Worm (Caenorhabditis elegans) whole organism, L3 larva: ENCODE results near the gene Y55B1AR.2.
A peak's percentile ranks its signal among the peaks of the same experiment; 100 is the strongest.

ENCODE experiments used
- R02D3.7 ChIP-seq: fragments of 150-350 bp; optimal IDR thresholded peaks from 2 replicates; lab custom pipeline; 2014; ENCODE audit warnings: missing biosample characterization, missing genetic modification characterization
- ZK546.5 ChIP-seq: sonication (generic microtip); optimal IDR thresholded peaks from 2 replicates; lab custom pipeline; 2017; ENCODE audit warnings: missing biosample characterization, missing genetic modification characterization
- aly-2 ChIP-seq: fragments of 150-350 bp; optimal IDR thresholded peaks from 2 replicates; lab custom pipeline; 2014; ENCODE audit warnings: missing biosample characterization, missing genetic modification characterization
- ceh-16 ChIP-seq: sonication (generic microtip); optimal IDR thresholded peaks from 2 replicates; lab custom pipeline; 2017; ENCODE audit warnings: missing biosample characterization, missing genetic modification characterization
- ceh-28 ChIP-seq: fragments of 150-350 bp; optimal IDR thresholded peaks from 2 replicates; lab custom pipeline; 2014; ENCODE audit warnings: missing biosample characterization, missing genetic modification reagents, missing genetic modification characterization
- ceh-9 ChIP-seq: sonication (generic microtip); optimal IDR thresholded peaks from 2 replicates; lab custom pipeline; 2018; ENCODE audit warnings: missing biosample characterization, missing genetic modification characterization
- daf-12 ChIP-seq: fragments of 150-350 bp; optimal IDR thresholded peaks from 2 replicates; lab custom pipeline; 2014; ENCODE audit warnings: missing biosample characterization, missing genetic modification reagents, missing genetic modification characterization
- egl-27 ChIP-seq: sonication (generic microtip); optimal IDR thresholded peaks from 4 replicates; lab custom pipeline; 2017; ENCODE audit warnings: missing biosample characterization, missing genetic modification reagents, missing genetic modification characterization
- egl-5 ChIP-seq: fragments of 150-350 bp; optimal IDR thresholded peaks from 2 replicates; lab custom pipeline; 2017; ENCODE audit warnings: missing biosample characterization, missing genetic modification reagents, missing genetic modification characterization, inconsistent platforms
- elt-1 ChIP-seq: fragments of 150-350 bp; optimal IDR thresholded peaks from 2 replicates; lab custom pipeline; 2014; ENCODE audit warnings: missing biosample characterization, missing genetic modification characterization
- elt-2 ChIP-seq: sonication (generic microtip); optimal IDR thresholded peaks from 2 replicates; lab custom pipeline; 2016; ENCODE audit warnings: missing genetic modification reagents, mild to moderate bottlenecking, missing genetic modification characterization, missing compliant biosample characterization
- elt-3 ChIP-seq, 3 experiments: fragments of 150-350 bp in 1 of 3; sonication (generic microtip) in 2 of 3; optimal IDR thresholded peaks; 2 replicates in 2 of 3; 4 replicates in 1 of 3; lab custom pipeline; 2014 to 2017; ENCODE audit warnings: missing biosample characterization in 3 of 3, missing genetic modification characterization in 3 of 3
- eor-1 ChIP-seq, 2 experiments: fragments of 150-350 bp; optimal IDR thresholded peaks; 2 replicates each; lab custom pipeline; 2014 to 2018; ENCODE audit warnings: missing biosample characterization in 2 of 2, missing genetic modification characterization in 2 of 2
- fos-1 ChIP-seq: fragments of 150-350 bp; optimal IDR thresholded peaks from 2 replicates; lab custom pipeline; 2014; ENCODE audit warnings: missing biosample characterization, missing genetic modification characterization
- hmg-11 ChIP-seq: sonication (generic microtip); optimal IDR thresholded peaks from 2 replicates; lab custom pipeline; 2016; ENCODE audit warnings: missing genetic modification characterization, missing compliant biosample characterization
- jun-1 ChIP-seq: fragments of 150-350 bp; optimal IDR thresholded peaks from 2 replicates; lab custom pipeline; 2014; ENCODE audit warnings: missing biosample characterization, missing genetic modification reagents, missing genetic modification characterization
- lin-15B ChIP-seq: fragments of 150-350 bp; optimal IDR thresholded peaks from 2 replicates; lab custom pipeline; 2014; ENCODE audit warnings: missing biosample characterization, missing genetic modification characterization
- lin-39 ChIP-seq: fragments of 150-350 bp; optimal IDR thresholded peaks from 2 replicates; lab custom pipeline; 2018; ENCODE audit warnings: missing biosample characterization, missing genetic modification reagents, missing genetic modification characterization
- lsy-12 ChIP-seq: sonication (generic microtip); optimal IDR thresholded peaks from 2 replicates; lab custom pipeline; 2016; ENCODE audit warnings: mild to moderate bottlenecking, missing genetic modification characterization, missing compliant biosample characterization
- mdl-1 ChIP-seq: fragments of 150-350 bp; optimal IDR thresholded peaks from 2 replicates; lab custom pipeline; 2014; ENCODE audit warnings: missing biosample characterization, missing genetic modification characterization
- mml-1 ChIP-seq: fragments of 150-350 bp; sonication (generic microtip); optimal IDR thresholded peaks from 3 replicates; lab custom pipeline; 2014; ENCODE audit warnings: missing biosample characterization, missing genetic modification characterization
- nfya-1 ChIP-seq: sonication (generic microtip); optimal IDR thresholded peaks from 2 replicates; lab custom pipeline; 2017; ENCODE audit warnings: missing genetic modification characterization, mild to moderate bottlenecking, missing compliant biosample characterization, antibody characterized with exemption, moderate library complexity; ENCODE audit not compliant: insufficient read depth
- nhr-11 ChIP-seq: fragments of 150-350 bp; optimal IDR thresholded peaks from 2 replicates; lab custom pipeline; 2014; ENCODE audit warnings: missing biosample characterization, missing genetic modification characterization
- nhr-12 ChIP-seq: fragments of 150-350 bp; optimal IDR thresholded peaks from 2 replicates; lab custom pipeline; 2014; ENCODE audit warnings: missing biosample characterization, missing genetic modification characterization
- nhr-23 ChIP-seq: fragments of 150-350 bp; optimal IDR thresholded peaks from 2 replicates; lab custom pipeline; 2014; ENCODE audit warnings: missing biosample characterization, missing genetic modification reagents, missing genetic modification characterization
- nhr-237 ChIP-seq: fragments of 150-350 bp; optimal IDR thresholded peaks from 2 replicates; lab custom pipeline; 2014; ENCODE audit warnings: missing biosample characterization, missing genetic modification characterization
- nhr-25 ChIP-seq: sonication (generic microtip); optimal IDR thresholded peaks from 2 replicates; lab custom pipeline; 2017; ENCODE audit warnings: missing biosample characterization, missing genetic modification characterization
- nhr-28 ChIP-seq: fragments of 150-350 bp; optimal IDR thresholded peaks from 2 replicates; lab custom pipeline; 2014; ENCODE audit warnings: missing biosample characterization, missing genetic modification characterization
- nhr-43 ChIP-seq: sonication (generic microtip); optimal IDR thresholded peaks from 2 replicates; lab custom pipeline; 2016; ENCODE audit warnings: mild to moderate bottlenecking, missing genetic modification characterization, missing compliant biosample characterization; ENCODE audit not compliant: poor library complexity, severe bottlenecking
- nhr-67 ChIP-seq: fragments of 150-350 bp; optimal IDR thresholded peaks from 2 replicates; lab custom pipeline; 2014; ENCODE audit warnings: missing biosample characterization, missing genetic modification characterization
- nhr-76 ChIP-seq: fragments of 150-350 bp; sonication (generic microtip); optimal IDR thresholded peaks from 5 replicates; lab custom pipeline; 2014; ENCODE audit warnings: missing biosample characterization, missing genetic modification characterization
- nhr-77 ChIP-seq: fragments of 150-350 bp; optimal IDR thresholded peaks from 2 replicates; lab custom pipeline; 2014; ENCODE audit warnings: missing biosample characterization, missing genetic modification characterization
- pha-4 ChIP-seq: fragments of 150-350 bp; optimal IDR thresholded peaks from 2 replicates; lab custom pipeline; 2014; ENCODE audit warnings: missing biosample characterization, missing genetic modification reagents, missing genetic modification characterization
- pqm-1 ChIP-seq: fragments of 150-350 bp; optimal IDR thresholded peaks from 2 replicates; lab custom pipeline; 2017; ENCODE audit warnings: missing biosample characterization, missing genetic modification characterization, inconsistent platforms
- sea-2 ChIP-seq: fragments of 150-350 bp; sonication (generic microtip); optimal IDR thresholded peaks from 4 replicates; lab custom pipeline; 2014; ENCODE audit warnings: missing biosample characterization, missing genetic modification reagents, missing genetic modification characterization
- skn-1 ChIP-seq: fragments of 150-350 bp; optimal IDR thresholded peaks from 2 replicates; lab custom pipeline; 2014; ENCODE audit warnings: missing biosample characterization, missing genetic modification characterization
- unc-39 ChIP-seq: sonication (generic microtip); optimal IDR thresholded peaks from 4 replicates; lab custom pipeline; 2017; ENCODE audit warnings: missing biosample characterization, missing genetic modification characterization
- unc-62 ChIP-seq: fragments of 150-350 bp; sonication (generic microtip); optimal IDR thresholded peaks from 4 replicates; lab custom pipeline; 2014; ENCODE audit warnings: missing biosample characterization, missing genetic modification reagents, missing genetic modification characterization
- zag-1 ChIP-seq: fragments of 150-350 bp; optimal IDR thresholded peaks from 2 replicates; lab custom pipeline; 2014; ENCODE audit warnings: missing biosample characterization, missing genetic modification characterization
- ztf-11 ChIP-seq: fragments of 150-350 bp; optimal IDR thresholded peaks from 2 replicates; lab custom pipeline; 2014; ENCODE audit warnings: missing biosample characterization, missing genetic modification characterization
- ztf-4 ChIP-seq: fragments of 150-350 bp; optimal IDR thresholded peaks from 2 replicates; lab custom pipeline; 2014; ENCODE audit warnings: missing biosample characterization, missing genetic modification characterization

The Y55B1AR.2 gene

DNA sequence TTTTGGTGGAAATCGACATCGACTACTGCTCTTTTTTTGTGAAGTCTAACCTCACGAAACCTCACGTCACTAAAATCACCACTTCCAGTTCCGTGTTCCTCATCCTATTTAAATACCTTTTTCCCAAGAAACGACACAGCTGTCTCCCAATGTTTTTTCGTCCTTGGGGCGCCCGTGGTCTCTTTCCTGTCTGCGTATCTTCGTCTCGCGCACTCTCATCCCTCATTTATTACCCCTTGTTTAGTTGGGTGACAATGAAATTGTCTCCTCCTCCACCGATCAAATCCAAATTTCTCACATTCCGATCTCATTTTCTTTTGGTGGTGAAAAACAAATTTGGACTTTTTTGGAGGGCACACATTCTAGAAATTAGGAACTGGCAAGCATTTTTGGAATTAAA lies 33.8 kb downstream of the Y55B1AR.2 start:
- TF ChIP-seq pha-4 (tag; lab: Kevin White, UChicago) = no peak
- TF ChIP-seq eor-1 (tag; optimal IDR thresholded peaks at IDR 0.05; lab: Kevin White, UChicago) = no peak
- no peak for TF ChIP-seq nhr-28 (tag; lab: Kevin White, UChicago)
- TF ChIP-seq lin-39 (tag; lab: Kevin White, UChicago) = no peak
- no peak for TF ChIP-seq nhr-76 (tag; lab: Kevin White, UChicago)
- no peak for TF ChIP-seq ceh-9 (tag; lab: Kevin White, UChicago)
- TF ChIP-seq ztf-4 (tag; lab: Kevin White, UChicago) = no peak
- TF ChIP-seq nhr-237 (tag; lab: Kevin White, UChicago) = no peak
- no peak for TF ChIP-seq nhr-11
- peak; percentile 77 for TF ChIP-seq egl-5 (tag; lab: Kevin White, UChicago)
- no peak for TF ChIP-seq lin-15B
- no peak for TF ChIP-seq egl-27 (tag; lab: Kevin White, UChicago)
- no peak for TF ChIP-seq sea-2 (GFP tag; lab: Kevin White, UChicago)
- no peak for TF ChIP-seq unc-39 (tag; lab: Kevin White, UChicago)
- no peak for TF ChIP-seq R02D3.7 (tag; lab: Kevin White, UChicago)
- TF ChIP-seq elt-2 (tag; lab: Kevin White, UChicago) = no peak
- TF ChIP-seq nhr-12 (tag; lab: Kevin White, UChicago) = no peak
- no peak for TF ChIP-seq nhr-77 (tag; lab: Kevin White, UChicago)
- TF ChIP-seq nhr-67 = no peak
- TF ChIP-seq mml-1 (tag; lab: Kevin White, UChicago) = no peak
- peak; percentile 13 for TF ChIP-seq nhr-23
- no peak for TF ChIP-seq nhr-43
- TF ChIP-seq nhr-25 (tag; lab: Kevin White, UChicago) = peak; percentile 68
- TF ChIP-seq ztf-11 (tag; lab: Kevin White, UChicago) = no peak
- no peak for TF ChIP-seq nfya-1 (tag; lab: Kevin White, UChicago)

DNA sequence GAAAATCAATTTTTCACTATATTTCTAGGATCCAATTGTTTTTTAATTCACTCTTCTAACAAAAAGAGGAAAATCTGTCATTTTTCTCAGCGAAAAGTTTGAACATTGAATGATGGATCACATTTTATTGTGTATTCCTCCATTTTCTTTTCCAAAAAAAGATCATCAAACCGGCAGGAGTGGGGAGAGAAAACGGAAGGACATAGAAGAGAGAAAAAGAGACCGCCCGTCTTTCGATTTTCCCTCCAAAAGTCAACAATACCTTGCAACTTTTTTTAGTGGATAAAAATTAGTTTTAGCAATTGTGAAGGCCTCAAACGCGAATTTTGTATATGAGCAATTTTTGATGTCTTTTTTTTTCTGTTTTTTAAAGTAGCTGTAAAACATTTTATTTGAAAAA lies 34.8 kb downstream of the Y55B1AR.2 start:
- TF ChIP-seq hmg-11 (tag; lab: Kevin White, UChicago) (no peak), pha-4 (tag; lab: Kevin White, UChicago) (peak; percentile 53), nhr-43 (no peak)

DNA sequence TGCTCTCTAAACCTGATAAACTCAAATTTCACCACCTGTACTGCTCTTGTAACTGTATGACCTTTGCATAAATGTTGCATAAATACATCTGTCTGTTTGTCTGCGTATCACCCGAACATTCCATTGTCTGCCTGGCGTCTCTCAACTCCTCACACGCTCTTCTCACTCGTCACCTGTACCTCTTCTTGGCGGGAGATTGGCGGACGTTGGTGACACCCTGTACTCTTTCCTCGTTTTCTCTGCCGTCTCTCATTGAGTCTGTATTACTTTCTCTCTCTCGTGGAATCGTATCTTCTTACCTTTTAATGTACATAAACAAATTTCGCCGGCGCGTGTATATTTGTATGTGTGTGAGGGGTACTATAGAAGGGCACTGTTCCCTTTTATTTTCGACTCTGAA lies 39.8 kb downstream of the Y55B1AR.2 start:
- TF ChIP-seq ceh-28 (tag; lab: Kevin White, UChicago) (no peak), daf-12 (tag; lab: Kevin White, UChicago) (no peak), nhr-23 (peak; percentile 10), skn-1 (tag; lab: Kevin White, UChicago) (no peak), mdl-1 (tag; lab: Kevin White, UChicago) (no peak), ZK546.5 (tag; lab: Kevin White, UChicago) (no peak), hmg-11 (tag; lab: Kevin White, UChicago) (peak; percentile 26), sea-2 (GFP tag; lab: Kevin White, UChicago) (no peak), elt-3 (tag; optimal IDR thresholded peaks at IDR 0.05; lab: Kevin White, UChicago) (no peak), nfya-1 (tag; lab: Kevin White, UChicago) (peak; percentile 13), eor-1 (tag; optimal IDR thresholded peaks at IDR 0.05; lab: Kevin White, UChicago) (no peak), lin-15B (peak; percentile 2), elt-2 (tag; lab: Kevin White, UChicago) (peak; percentile 69), aly-2 (tag; lab: Kevin White, UChicago) (no peak), fos-1 (no peak), nhr-28 (tag; lab: Kevin White, UChicago) (no peak), nhr-12 (tag; lab: Kevin White, UChicago) (no peak), pqm-1 (tag; lab: Kevin White, UChicago) (peak; percentile 80), zag-1 (tag; lab: Kevin White, UChicago) (no peak), ceh-16 (tag; lab: Kevin White, UChicago) (no peak), nhr-43 (no peak), jun-1 (tag; lab: Kevin White, UChicago) (peak; percentile 74), nhr-67 (no peak), pha-4 (tag; lab: Kevin White, UChicago) (peak; percentile 84), egl-27 (tag; lab: Kevin White, UChicago) (no peak), unc-62 (GFP tag; lab: Kevin White, UChicago) (no peak), unc-39 (tag; lab: Kevin White, UChicago) (no peak), ceh-9 (tag; lab: Kevin White, UChicago) (no peak), ztf-4 (tag; lab: Kevin White, UChicago) (no peak), nhr-25 (tag; lab: Kevin White, UChicago) (peak; percentile 86), elt-1 (peak; percentile 6), lsy-12 (no peak)
